ENCODE assay signal across 2 worm cellular contexts in the genomic region with DNA sequence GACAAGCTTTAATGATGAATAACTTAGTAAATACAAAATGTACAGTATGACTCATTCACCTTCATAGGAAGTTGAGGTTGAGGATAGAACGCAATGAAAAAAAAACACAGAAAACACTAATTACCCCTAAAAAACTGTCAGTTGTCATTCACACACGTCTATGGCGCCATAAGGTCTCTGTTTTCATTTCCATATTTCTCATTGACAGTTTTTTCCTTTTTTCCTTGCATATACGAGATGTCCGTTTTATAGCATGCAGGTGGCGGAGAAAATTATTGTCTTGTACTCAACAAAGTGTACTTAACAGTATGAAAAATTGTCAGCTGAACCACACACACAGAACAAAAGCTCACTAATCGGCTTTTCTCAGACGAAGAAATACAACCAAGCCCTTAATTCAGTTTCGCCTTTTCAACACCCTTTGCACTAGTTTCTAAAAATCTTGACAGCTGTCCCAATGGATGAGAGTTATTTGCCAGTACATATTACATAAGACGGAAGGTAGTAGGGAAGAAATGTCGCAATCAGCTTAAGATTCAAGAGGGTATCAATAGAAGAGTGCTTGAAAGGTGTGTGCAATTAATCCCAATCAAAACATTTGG.
TF ChIP-seq lines count a peak whose summit lies in the region.

No protein-coding gene starts in this region.

TF ChIP-seq in whole organism, late embryonic, 69 proteins besides CTCF, POLR2A, EP300 and RAD21:
- TF ChIP-seq ceh-45 (GFP tag; IDR thresholded peaks at IDR 0.05; lab: Robert Waterston, UW) (no peak), unc-42 (tag; optimal IDR thresholded peaks at IDR 0.05; lab: Kevin White, UChicago) (peak; percentile 36)

TF ChIP-seq in whole organism, mixed stage, embryonic, 35 proteins besides CTCF, POLR2A, EP300 and RAD21:
- no peak for TF ChIP-seq sptf-1 (tag; optimal IDR thresholded peaks at IDR 0.05; lab: Kevin White, UChicago)
- TF ChIP-seq ces-1 (GFP tag; optimal IDR thresholded peaks at IDR 0.05; lab: Kevin White, UChicago) = peak; percentile 93
- TF ChIP-seq mep-1 (tag; optimal IDR thresholded peaks at IDR 0.05; lab: Kevin White, UChicago) = no peak
- peak; percentile 57 for TF ChIP-seq nhr-2 (tag; optimal IDR thresholded peaks at IDR 0.05; lab: Kevin White, UChicago)
